Worm (Caenorhabditis elegans): ENCODE data around the gene cpi-2.

cpi-2 gene

ce11 chrV:6043275-6044271 lies at the start of gene cpi-2:
Gene cpi-2 (plus strand): TSS chrV:6044062.
- TF ChIP-seq mls-2 (tag; optimal IDR thresholded peaks at IDR 0.05), result no peak
- TF ChIP-seq sem-2 (GFP tag; optimal IDR thresholded peaks at IDR 0.05), result no peak
- no peak for TF ChIP-seq nhr-2 (tag; optimal IDR thresholded peaks at IDR 0.05)
- no peak for TF ChIP-seq lin-13 (tag; optimal IDR thresholded peaks at IDR 0.05)
- TF ChIP-seq cnd-1 (tag; optimal IDR thresholded peaks at IDR 0.05), result no peak
- TF ChIP-seq ztf-11 (tag; optimal IDR thresholded peaks at IDR 0.05), result no peak
- TF ChIP-seq mep-1 (tag; optimal IDR thresholded peaks at IDR 0.05), result peak; percentile 8
- no peak for TF ChIP-seq unc-39 (tag; optimal IDR thresholded peaks at IDR 0.05)
- peak; percentile 50 for TF ChIP-seq unc-120 (tag; optimal IDR thresholded peaks at IDR 0.05; ENCODE audit: poor library complexity, severe bottlenecking)
- no peak for TF ChIP-seq ceh-83 (GFP tag; optimal IDR thresholded peaks at IDR 0.05)
- TF ChIP-seq lin-32 (GFP tag; optimal IDR thresholded peaks at IDR 0.05), result no peak
- TF ChIP-seq M03D4.4 (tag; optimal IDR thresholded peaks at IDR 0.05), result no peak
- TF ChIP-seq drap-1 (GFP tag; optimal IDR thresholded peaks at IDR 0.05), result no peak
- TF ChIP-seq zip-8 (tag; optimal IDR thresholded peaks at IDR 0.05), result no peak
- no peak for TF ChIP-seq snpc-4 (tag; optimal IDR thresholded peaks at IDR 0.05)
- no peak for TF ChIP-seq lsy-2 (tag; optimal IDR thresholded peaks at IDR 0.05)
- TF ChIP-seq nhr-28 (tag; optimal IDR thresholded peaks at IDR 0.05), result no peak
- no peak for TF ChIP-seq elt-1 (tag; optimal IDR thresholded peaks at IDR 0.05; ENCODE audit: borderline replicate concordance, insufficient read depth)
- TF ChIP-seq ces-1 (GFP tag; optimal IDR thresholded peaks at IDR 0.05), result peak; percentile 24
- TF ChIP-seq nhr-76 (tag; optimal IDR thresholded peaks at IDR 0.05), result no peak
- no peak for TF ChIP-seq flh-1 (GFP tag; optimal IDR thresholded peaks at IDR 0.05)
- TF ChIP-seq pha-4 (tag; optimal IDR thresholded peaks at IDR 0.05), result peak; percentile 71
- TF ChIP-seq bed-3 (GFP tag; optimal IDR thresholded peaks at IDR 0.05), result no peak
- no peak for TF ChIP-seq nhr-237 (tag; optimal IDR thresholded peaks at IDR 0.05)
- TF ChIP-seq ceh-39 (tag; optimal IDR thresholded peaks at IDR 0.05), result peak; percentile 65
- TF ChIP-seq unc-62 (GFP tag; optimal IDR thresholded peaks at IDR 0.05), result no peak
- no peak for TF ChIP-seq mab-5 (tag; optimal IDR thresholded peaks at IDR 0.05)
- TF ChIP-seq hlh-1 (tag; optimal IDR thresholded peaks at IDR 0.05), result no peak

- TF ChIP-seq drap-1 (GFP tag; optimal IDR thresholded peaks at IDR 0.05), result no peak
- TF ChIP-seq unc-120 (tag; optimal IDR thresholded peaks at IDR 0.05; ENCODE audit: poor library complexity, severe bottlenecking), result peak; percentile 4
- TF ChIP-seq hlh-1 (tag; optimal IDR thresholded peaks at IDR 0.05), result peak; percentile 97
- peak; percentile 52 for TF ChIP-seq mab-5 (tag; optimal IDR thresholded peaks at IDR 0.05)
- no peak for TF ChIP-seq lin-13 (tag; optimal IDR thresholded peaks at IDR 0.05)
- TF ChIP-seq cnd-1 (tag; optimal IDR thresholded peaks at IDR 0.05), result peak; percentile 44
- peak; percentile 95 for TF ChIP-seq unc-62 (GFP tag; optimal IDR thresholded peaks at IDR 0.05)
- no peak for TF ChIP-seq flh-1 (GFP tag; optimal IDR thresholded peaks at IDR 0.05)
- no peak for TF ChIP-seq tbx-8 (GFP tag; optimal IDR thresholded peaks at IDR 0.05)
Observed at ce11 chrV:5995598-5995997, 48.3 kb upstream of the cpi-2 start.

ce11 chrV:5996114-5996513 lies 47.7 kb upstream of the cpi-2 start, which contains the start of gene cpg-4:
Gene cpg-4 (plus strand): TSS chrV:5996416.
- TF ChIP-seq mep-1 (tag; optimal IDR thresholded peaks at IDR 0.05), result no peak
- TF ChIP-seq drap-1 (GFP tag; optimal IDR thresholded peaks at IDR 0.05), result no peak
- no peak for TF ChIP-seq mab-5 (tag; optimal IDR thresholded peaks at IDR 0.05)
- TF ChIP-seq nhr-2 (tag; optimal IDR thresholded peaks at IDR 0.05), result no peak
- no peak for TF ChIP-seq ham-2 (GFP tag; optimal IDR thresholded peaks at IDR 0.05)
- TF ChIP-seq unc-62 (GFP tag; optimal IDR thresholded peaks at IDR 0.05), result no peak
- TF ChIP-seq hlh-1 (tag; optimal IDR thresholded peaks at IDR 0.05), result no peak

- TF ChIP-seq mls-2 (tag; optimal IDR thresholded peaks at IDR 0.05), result no peak
- no peak for TF ChIP-seq ztf-11 (tag; optimal IDR thresholded peaks at IDR 0.05)
- TF ChIP-seq mab-5 (tag; optimal IDR thresholded peaks at IDR 0.05), result no peak
- no peak for TF ChIP-seq nhr-28 (tag; optimal IDR thresholded peaks at IDR 0.05)
- no peak for TF ChIP-seq drap-1 (GFP tag; optimal IDR thresholded peaks at IDR 0.05)
- TF ChIP-seq cnd-1 (tag; optimal IDR thresholded peaks at IDR 0.05), result no peak
- peak; percentile 14 for TF ChIP-seq lsy-2 (tag; optimal IDR thresholded peaks at IDR 0.05)
- TF ChIP-seq elt-3 (tag; optimal IDR thresholded peaks at IDR 0.05), result peak; percentile 64
- no peak for TF ChIP-seq snpc-4 (tag; optimal IDR thresholded peaks at IDR 0.05)
- TF ChIP-seq ceh-39 (tag; optimal IDR thresholded peaks at IDR 0.05), result no peak
- TF ChIP-seq nhr-237 (tag; optimal IDR thresholded peaks at IDR 0.05), result peak; percentile 76
- no peak for TF ChIP-seq unc-39 (tag; optimal IDR thresholded peaks at IDR 0.05)
- no peak for TF ChIP-seq lin-32 (GFP tag; optimal IDR thresholded peaks at IDR 0.05)
- TF ChIP-seq blmp-1 (tag; optimal IDR thresholded peaks at IDR 0.05), result peak; percentile 93
- peak; percentile 48 for TF ChIP-seq unc-62 (GFP tag; optimal IDR thresholded peaks at IDR 0.05)
- no peak for TF ChIP-seq hlh-1 (tag; optimal IDR thresholded peaks at IDR 0.05)
- TF ChIP-seq ces-1 (GFP tag; optimal IDR thresholded peaks at IDR 0.05), result peak; percentile 45
- peak; percentile 73 for TF ChIP-seq pha-4 (tag; optimal IDR thresholded peaks at IDR 0.05)
- no peak for TF ChIP-seq zip-8 (tag; optimal IDR thresholded peaks at IDR 0.05)
- TF ChIP-seq unc-120 (tag; optimal IDR thresholded peaks at IDR 0.05; ENCODE audit: poor library complexity, severe bottlenecking), result peak; percentile 41
- TF ChIP-seq mep-1 (tag; optimal IDR thresholded peaks at IDR 0.05), result peak; percentile 49
- peak; percentile 27 for TF ChIP-seq ham-2 (GFP tag; optimal IDR thresholded peaks at IDR 0.05)
Observed at ce11 chrV:6000368-6000802, 43.5 kb upstream of the cpi-2 start.

Data from whole organism, mixed stage, embryonic.